Fruit fly (Drosophila melanogaster) whole organism, pupa: ENCODE data around the gene CG14931.

Experiments
- CG10348 ChIP-seq: fragments of 200-800 bp; sonication (Bioruptor generic); IDR thresholded peaks from 2 replicates; pipeline ENCODE4 v1.3.6; 2022; ENCODE audit warnings: missing biosample characterization, missing genetic modification characterization
- CG12605 ChIP-seq: fragments of 200-800 bp; sonication (Bioruptor generic); IDR thresholded peaks from 2 replicates; pipeline ENCODE4 v1.3.6; 2022; ENCODE audit warnings: missing biosample characterization, missing genetic modification characterization
- CG14655 ChIP-seq: fragments of 200-800 bp; sonication (Bioruptor generic); optimal IDR thresholded peaks from 3 replicates; lab custom pipeline; 2017; ENCODE audit warnings: mild to moderate bottlenecking, missing biosample characterization, missing genetic modification reagents, missing genetic modification characterization
- CG15710 ChIP-seq: fragments of 200-800 bp; sonication (Bioruptor generic); optimal IDR thresholded peaks from 2 replicates; lab custom pipeline; 2018; ENCODE audit warnings: missing biosample characterization, mild to moderate bottlenecking, missing genetic modification characterization, moderate library complexity
- CG8159 ChIP-seq: fragments of 200-800 bp; sonication (Bioruptor generic); optimal IDR thresholded peaks from 3 replicates; lab custom pipeline; 2018; ENCODE audit warnings: missing biosample characterization, mild to moderate bottlenecking, missing genetic modification characterization, moderate library complexity
- EcR ChIP-seq: fragments of 200-800 bp; sonication (Bioruptor generic); optimal IDR thresholded peaks from 3 replicates; lab custom pipeline; 2019; ENCODE audit warnings: missing biosample characterization, missing genetic modification characterization, mild to moderate bottlenecking, moderate library complexity, missing genetic modification reagents
- Ets98B ChIP-seq: fragments of 200-800 bp; sonication (Bioruptor generic); IDR thresholded peaks from 2 replicates; pipeline ENCODE4 v1.3.6; 2022; ENCODE audit warnings: missing biosample characterization, missing genetic modification characterization
- Pif1A ChIP-seq: fragments of 200-800 bp; sonication (Bioruptor generic); optimal IDR thresholded peaks from 3 replicates; lab custom pipeline; 2016; ENCODE audit warnings: missing biosample characterization, missing genetic modification characterization

- TF ChIP-seq Ets98B (peak; percentile 25), EcR (peak; percentile 71), CG12605 (GFP tag; lab: Robert Waterston, UW) (peak; percentile 50), CG8159 (no peak), CG10348 (GFP tag; lab: Robert Waterston, UW) (no peak), CG14655 (peak; percentile 12), Pif1A (GFP tag; lab: Kevin White, UChicago) (no peak), CG15710 (tag; lab: Kevin White, UChicago) (no peak)
Measured at dm6 chr2L:11807697-11808226, 19.6 kb downstream of the CG14931 start.
